Fruit fly (Drosophila melanogaster) Kc167 (cell line): ENCODE data around the gene Sugb.

ENCODE experiments used
- Myc ChIP-seq: fragments of >200 bp; optimal IDR thresholded peaks from 2 replicates; lab custom pipeline; 2017; ENCODE audit warnings: missing external identifiers
- Sin3A ChIP-seq: fragments of >200 bp; optimal IDR thresholded peaks from 2 replicates; lab custom pipeline; 2018; ENCODE audit warnings: missing external identifiers
- h ChIP-seq: fragments of >200 bp; optimal IDR thresholded peaks from 3 replicates; lab custom pipeline; 2018; ENCODE audit warnings: missing external identifiers
- ttk ChIP-seq: sonication (Bioruptor generic); optimal IDR thresholded peaks from 2 replicates; lab custom pipeline; 2017; ENCODE audit warnings: missing external identifiers

dm6 chr3L:11636829-11637228 is 47.0 kb upstream of the Sugb start:
- TF ChIP-seq Myc (lab: Kevin White, UChicago) (no peak), ttk (lab: Kevin White, UChicago) (no peak), Sin3A (lab: Kevin White, UChicago) (no peak), h (lab: Kevin White, UChicago) (no peak)
